Fruit fly (Drosophila melanogaster): ENCODE data around the gene peg.

dm6 chr3R:20984087-20984486 lies 39.9 kb downstream of the peg start:
- TF ChIP-seq svp (GFP tag) (no peak), CG16779 (tag; optimal IDR thresholded peaks at IDR 0.05) (no peak), Sox14 (GFP tag; optimal IDR thresholded peaks at IDR 0.05) (no peak), Ets96B (tag; optimal IDR thresholded peaks at IDR 0.05) (no peak), Hr39 (GFP tag; optimal IDR thresholded peaks at IDR 0.05) (no peak), fd85E (GFP tag; optimal IDR thresholded peaks at IDR 0.05) (no peak), Hr4 (GFP tag; optimal IDR thresholded peaks at IDR 0.05) (no peak), CG8119 (GFP tag; IDR thresholded peaks at IDR 0.05) (no peak), Eip78C (GFP tag) (no peak)

Measured in whole organism, prepupa.